Worm (Caenorhabditis elegans) whole organism, L4/young adult: ENCODE measurements around the gene C14E2.11.

Source experiments
- W03F9.2 ChIP-seq: fragments of 150-350 bp; optimal IDR thresholded peaks from 2 replicates; lab custom pipeline; 2014; ENCODE audit warnings: missing biosample characterization, missing genetic modification characterization
- him-1 ChIP-seq: sonication (generic microtip); optimal IDR thresholded peaks from 2 replicates; lab custom pipeline; 2016; ENCODE audit warnings: missing genotype, missing genetic modification reagents, missing genetic modification characterization, missing compliant biosample characterization

DNA sequence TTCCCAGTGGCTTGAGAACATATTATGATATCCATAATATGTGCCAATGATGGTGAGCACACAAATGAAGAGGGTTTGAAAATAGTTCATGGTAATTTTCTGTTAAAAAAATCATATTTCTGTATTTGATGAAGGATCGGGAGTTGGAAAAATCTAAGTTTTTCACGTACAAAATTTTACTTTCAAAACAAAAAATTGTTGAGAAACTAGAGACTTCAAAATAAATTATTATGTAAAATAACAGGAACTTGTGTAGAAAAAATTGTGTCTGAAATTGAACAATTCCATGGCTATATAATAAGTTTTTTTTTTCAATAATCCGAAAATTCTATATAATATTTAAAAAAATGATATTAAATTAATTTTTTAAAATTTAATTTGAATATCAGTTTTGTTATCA lies 20.0 kb downstream of the C14E2.11 start, which contains the start of gene C14E2.4:
- no peak for TF ChIP-seq him-1
- TF ChIP-seq W03F9.2 (tag; lab: Kevin White, UChicago), result no peak
